Worm (Caenorhabditis elegans) whole organism, late embryonic: ENCODE data around the gene F20A1.6.

Source experiments
- ama-1 ChIP-seq: fragments of 150-350 bp; optimal IDR thresholded peaks from 2 replicates; lab custom pipeline; 2014
- ceh-19 ChIP-seq: fragments of 200-800 bp; sonication (Bioruptor generic); optimal IDR thresholded peaks from 2 replicates; lab custom pipeline; 2018; ENCODE audit warnings: mild to moderate bottlenecking, missing genetic modification characterization, missing compliant biosample characterization
- elt-4 ChIP-seq: sonication (generic microtip); optimal IDR thresholded peaks from 2 replicates; lab custom pipeline; 2016; ENCODE audit warnings: missing genetic modification characterization, missing compliant biosample characterization
- madf-2 ChIP-seq: sonication (generic microtip); optimal IDR thresholded peaks from 2 replicates; lab custom pipeline; 2017; ENCODE audit warnings: missing genetic modification characterization, missing compliant biosample characterization
- pha-4 ChIP-seq: fragments of 150-350 bp; optimal IDR thresholded peaks from 2 replicates; lab custom pipeline; 2018; ENCODE audit warnings: missing biosample characterization, missing genetic modification reagents, missing genetic modification characterization
- unc-42 ChIP-seq: sonication (generic microtip); optimal IDR thresholded peaks from 2 replicates; lab custom pipeline; 2016; ENCODE audit warnings: missing genotype, missing genetic modification characterization, missing compliant biosample characterization

DNA sequence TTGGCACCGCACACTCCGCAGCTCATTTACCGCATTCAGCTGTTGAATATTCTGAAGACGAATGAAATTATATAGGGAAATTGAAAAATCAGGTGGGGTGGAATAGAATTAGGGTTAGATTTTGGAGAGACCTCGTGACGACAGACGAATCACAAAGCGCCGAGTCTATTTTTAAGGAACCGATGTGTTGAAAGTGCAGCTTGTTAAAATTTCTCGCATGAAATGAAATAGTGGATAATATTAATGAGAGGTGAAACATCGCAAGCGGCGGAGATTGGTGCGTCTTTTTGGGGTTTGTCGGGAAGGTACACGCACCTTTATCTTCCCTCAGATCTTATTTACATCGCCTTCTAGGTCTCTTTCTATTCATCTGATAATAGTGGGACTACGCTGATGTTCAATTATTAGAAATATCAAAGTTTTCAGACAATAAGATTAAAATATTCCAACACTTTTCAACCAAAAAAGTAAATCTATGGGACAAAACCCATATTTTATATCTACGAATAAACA is 37.3 kb downstream of the F20A1.6 start, which contains the start of gene nhr-140:
- TF ChIP-seq elt-4 (tag; lab: Kevin White, UChicago) (no peak), unc-42 (tag; lab: Kevin White, UChicago) (no peak), pha-4 (tag; lab: Kevin White, UChicago) (no peak), madf-2 (tag; lab: Kevin White, UChicago) (no peak), ceh-19 (GFP tag; lab: Kevin White, UChicago) (no peak), ama-1 (lab: Kevin White, UChicago) (no peak)
